Fruit fly (Drosophila melanogaster) whole organism, embryonic: Measurements from ENCODE around the gene CG33124.

Source experiments
- Asciz ChIP-seq: fragments of 200-800 bp; sonication (Bioruptor generic); optimal IDR thresholded peaks from 2 replicates; lab custom pipeline; 2017; ENCODE audit warnings: missing biosample characterization, mild to moderate bottlenecking, missing genetic modification characterization, missing genetic modification reagents
- BEAF-32 ChIP-seq: fragments of 200-800 bp; sonication (Bioruptor generic); optimal IDR thresholded peaks from 3 replicates; lab custom pipeline; 2017; ENCODE audit warnings: missing biosample characterization, missing genetic modification characterization, mild to moderate bottlenecking, moderate library complexity, missing genetic modification reagents
- CG10366 ChIP-seq: fragments of 200-800 bp; sonication (Bioruptor generic); IDR thresholded peaks from 2 replicates; pipeline ENCODE4 v1.3.6; 2022; ENCODE audit warnings: missing biosample characterization, missing genetic modification characterization
- CG10565 ChIP-seq: fragments of 200-800 bp; sonication (Bioruptor generic); optimal IDR thresholded peaks from 3 replicates; lab custom pipeline; 2016; ENCODE audit warnings: missing biosample characterization, mild to moderate bottlenecking, missing genetic modification characterization
- CG10654 ChIP-seq: fragments of 200-800 bp; sonication (Bioruptor generic); optimal IDR thresholded peaks from 2 replicates; lab custom pipeline; 2016; ENCODE audit warnings: missing biosample characterization, missing genetic modification characterization
- CG11696 ChIP-seq: fragments of 200-800 bp; sonication (Bioruptor generic); IDR thresholded peaks from 2 replicates; pipeline ENCODE4 v1.3.6; 2022; ENCODE audit warnings: missing biosample characterization, missing genetic modification characterization
- CG1233 ChIP-seq: fragments of 200-800 bp; sonication (Bioruptor generic); optimal IDR thresholded peaks from 4 replicates; lab custom pipeline; 2018; ENCODE audit warnings: missing biosample characterization, mild to moderate bottlenecking, missing genetic modification characterization
- CG12769 ChIP-seq: fragments of 200-800 bp; sonication (Bioruptor generic); optimal IDR thresholded peaks from 2 replicates; lab custom pipeline; 2019; ENCODE audit warnings: missing biosample characterization, mild to moderate bottlenecking, missing genetic modification characterization, moderate library complexity
- CG13123 ChIP-seq: fragments of 200-800 bp; sonication (Bioruptor generic); optimal IDR thresholded peaks from 2 replicates; lab custom pipeline; 2016; ENCODE audit warnings: missing biosample characterization, missing genetic modification characterization
- CG15011 ChIP-seq: fragments of 200-800 bp; sonication (Bioruptor generic); optimal IDR thresholded peaks from 3 replicates; lab custom pipeline; 2018; ENCODE audit warnings: missing biosample characterization, mild to moderate bottlenecking, missing genetic modification characterization
- CG15269 ChIP-seq: fragments of 200-800 bp; sonication (Bioruptor generic); optimal IDR thresholded peaks from 2 replicates; lab custom pipeline; 2018; ENCODE audit warnings: missing biosample characterization, mild to moderate bottlenecking, missing genetic modification characterization, moderate library complexity
- CG1602 ChIP-seq: fragments of 200-800 bp; sonication (Bioruptor generic); optimal IDR thresholded peaks from 3 replicates; lab custom pipeline; 2016; ENCODE audit warnings: missing biosample characterization, missing genetic modification characterization
- CG17361 ChIP-seq: fragments of 200-800 bp; sonication (Bioruptor generic); IDR thresholded peaks from 3 replicates; pipeline ENCODE4 v1.3.6; 2022; ENCODE audit warnings: missing biosample characterization, missing genetic modification characterization
- CG2889 ChIP-seq: fragments of 200-800 bp; sonication (Bioruptor generic); IDR thresholded peaks from 3 replicates; pipeline ENCODE4 v1.3.6; 2022; ENCODE audit warnings: missing biosample characterization, missing genetic modification characterization
- CG30020 ChIP-seq: fragments of 200-800 bp; optimal IDR thresholded peaks from 2 replicates; lab custom pipeline; 2019; ENCODE audit warnings: missing biosample characterization, mild to moderate bottlenecking, missing genetic modification characterization, moderate library complexity
- CG31224 ChIP-seq: fragments of 200-800 bp; sonication (Bioruptor generic); IDR thresholded peaks from 2 replicates; pipeline ENCODE4 v1.3.6; 2022; ENCODE audit warnings: missing biosample characterization, missing genetic modification characterization
- CG32767 ChIP-seq: fragments of 200-800 bp; sonication (Bioruptor generic); IDR thresholded peaks from 2 replicates; pipeline ENCODE4 v1.3.6; 2022; ENCODE audit warnings: missing biosample characterization, missing genetic modification characterization
- CG33213 ChIP-seq: fragments of 200-800 bp; sonication (Bioruptor generic); optimal IDR thresholded peaks from 3 replicates; lab custom pipeline; 2016; ENCODE audit warnings: missing biosample characterization, missing genetic modification characterization
- CG34422 ChIP-seq: fragments of 200-800 bp; sonication (Bioruptor generic); IDR thresholded peaks from 3 replicates; pipeline ENCODE4 v1.3.6; 2022; ENCODE audit warnings: missing biosample characterization, missing genetic modification characterization
- CG3847 ChIP-seq: fragments of 200-800 bp; sonication (Bioruptor generic); IDR thresholded peaks from 2 replicates; pipeline ENCODE4 v1.3.6; 2022; ENCODE audit warnings: missing biosample characterization, missing genetic modification characterization
- CG6813 ChIP-seq: fragments of 200-800 bp; sonication (Bioruptor generic); optimal IDR thresholded peaks from 2 replicates; lab custom pipeline; 2017; ENCODE audit warnings: missing biosample characterization, missing genetic modification characterization, mild to moderate bottlenecking, moderate library complexity, missing genetic modification reagents
- CG7786 ChIP-seq: fragments of 200-800 bp; sonication (Bioruptor generic); optimal IDR thresholded peaks from 2 replicates; lab custom pipeline; 2016; ENCODE audit warnings: missing biosample characterization, missing genetic modification characterization
- CoRest ChIP-seq: fragments of 200-800 bp; sonication (Bioruptor generic); optimal IDR thresholded peaks from 3 replicates; lab custom pipeline; 2018; ENCODE audit warnings: missing biosample characterization, mild to moderate bottlenecking, missing genetic modification characterization, moderate library complexity
- D ChIP-seq, 2 experiments: fragments of 200-800 bp in 1 of 2; fragments of >200 bp in 1 of 2; sonication (Bioruptor generic) in 1 of 2; optimal IDR thresholded peaks; 2 replicates in 1 of 2; 3 replicates in 1 of 2; lab custom pipeline; 2017; ENCODE audit warnings: mild to moderate bottlenecking in 1 of 2, missing biosample characterization in 1 of 2, missing genetic modification characterization in 1 of 2, missing genetic modification reagents in 1 of 2
- GATAe ChIP-seq: fragments of 200-800 bp; sonication (Bioruptor generic); conservative IDR thresholded peaks from 2 replicates; pipeline ENCODE4 v1.3.6; 2022; ENCODE audit warnings: missing biosample characterization, missing genetic modification characterization
- HHEX ChIP-seq: fragments of 200-800 bp; sonication (Bioruptor generic); optimal IDR thresholded peaks from 3 replicates; lab custom pipeline; 2017; ENCODE audit warnings: missing biosample characterization, mild to moderate bottlenecking, missing genetic modification characterization, missing genetic modification reagents
- Hey ChIP-seq: fragments of 200-800 bp; sonication (Bioruptor generic); optimal IDR thresholded peaks from 3 replicates; lab custom pipeline; 2018; ENCODE audit warnings: missing biosample characterization, mild to moderate bottlenecking, missing genetic modification characterization
- Lim3 ChIP-seq: fragments of 200-800 bp; sonication (Bioruptor generic); IDR thresholded peaks from 2 replicates; pipeline ENCODE4 v1.3.6; 2022; ENCODE audit warnings: missing biosample characterization, missing genetic modification characterization
- NC2β ChIP-seq: fragments of 200-800 bp; sonication (Bioruptor generic); optimal IDR thresholded peaks from 2 replicates; lab custom pipeline; 2016; ENCODE audit warnings: missing biosample characterization, missing genetic modification characterization
- Nf-YC ChIP-seq: fragments of 200-800 bp; optimal IDR thresholded peaks from 3 replicates; lab custom pipeline; 2019; ENCODE audit warnings: missing biosample characterization, mild to moderate bottlenecking, missing genetic modification characterization, moderate library complexity
- Oli ChIP-seq: fragments of 200-800 bp; sonication (Bioruptor generic); optimal IDR thresholded peaks from 2 replicates; lab custom pipeline; 2018; ENCODE audit warnings: missing biosample characterization, mild to moderate bottlenecking, missing genetic modification characterization, moderate library complexity
- Pdp1 ChIP-seq, 2 experiments: fragments of 200-800 bp; sonication (Bioruptor generic); optimal IDR thresholded peaks; 3 replicates each; lab custom pipeline; 2016; ENCODE audit warnings: missing biosample characterization in 2 of 2, missing genetic modification characterization in 2 of 2, mild to moderate bottlenecking in 1 of 2, moderate library complexity in 1 of 2
- Ptx1 ChIP-seq: fragments of 200-800 bp; sonication (Bioruptor generic); IDR thresholded peaks from 2 replicates; pipeline ENCODE4 v1.3.6; 2022; ENCODE audit warnings: missing biosample characterization, missing genetic modification characterization
- Rfx ChIP-seq: fragments of 200-800 bp; sonication (Bioruptor generic); IDR thresholded peaks from 2 replicates; pipeline ENCODE4 v1.3.6; 2022; ENCODE audit warnings: missing biosample characterization, missing genetic modification characterization
- aop ChIP-seq: fragments of 200-800 bp; sonication (Bioruptor generic); IDR thresholded peaks from 2 replicates; pipeline ENCODE4 v1.3.6; 2022; ENCODE audit warnings: missing biosample characterization, missing genetic modification characterization
- caup ChIP-seq: fragments of 200-800 bp; sonication (Bioruptor generic); optimal IDR thresholded peaks from 3 replicates; lab custom pipeline; 2017; ENCODE audit warnings: missing biosample characterization, mild to moderate bottlenecking, missing genetic modification characterization, moderate library complexity; ENCODE audit not compliant: severe bottlenecking
- dmrt11E ChIP-seq: fragments of 200-800 bp; sonication (Bioruptor generic); optimal IDR thresholded peaks from 3 replicates; lab custom pipeline; 2018; ENCODE audit warnings: missing biosample characterization, mild to moderate bottlenecking, missing genetic modification characterization, moderate library complexity
- gem ChIP-seq: fragments of 200-800 bp; sonication (Bioruptor generic); optimal IDR thresholded peaks from 2 replicates; lab custom pipeline; 2019; ENCODE audit warnings: missing biosample characterization, mild to moderate bottlenecking, missing genetic modification characterization, moderate library complexity
- gfzf ChIP-seq: fragments of 200-800 bp; sonication (Bioruptor generic); optimal IDR thresholded peaks from 2 replicates; lab custom pipeline; 2016; ENCODE audit warnings: missing biosample characterization, mild to moderate bottlenecking, missing genetic modification characterization, moderate library complexity
- luna ChIP-seq: fragments of 200-800 bp; sonication (Bioruptor generic); optimal IDR thresholded peaks from 2 replicates; lab custom pipeline; 2016; ENCODE audit warnings: missing biosample characterization, missing genetic modification characterization
- oc ChIP-seq: fragments of 200-800 bp; sonication (Bioruptor generic); optimal IDR thresholded peaks from 2 replicates; lab custom pipeline; 2018; ENCODE audit warnings: missing biosample characterization, mild to moderate bottlenecking, missing genetic modification characterization, moderate library complexity
- odd ChIP-seq: fragments of 200-800 bp; sonication (Bioruptor generic); optimal IDR thresholded peaks from 2 replicates; lab custom pipeline; 2017; ENCODE audit warnings: missing biosample characterization, mild to moderate bottlenecking, missing genetic modification characterization
- peb ChIP-seq: fragments of 200-800 bp; sonication (Bioruptor generic); IDR thresholded peaks from 2 replicates; pipeline ENCODE4 v1.3.6; 2022; ENCODE audit warnings: missing biosample characterization, missing genetic modification characterization
- pzg ChIP-seq: fragments of 200-800 bp; sonication (Bioruptor generic); optimal IDR thresholded peaks from 3 replicates; lab custom pipeline; 2018; ENCODE audit warnings: missing biosample characterization, mild to moderate bottlenecking, missing genetic modification characterization, moderate library complexity
- row ChIP-seq: fragments of 200-800 bp; sonication (Bioruptor generic); IDR thresholded peaks from 3 replicates; pipeline ENCODE4 v1.3.6; 2022; ENCODE audit warnings: missing biosample characterization, missing genetic modification characterization
- run ChIP-seq: fragments of 200-800 bp; sonication (Bioruptor generic); optimal IDR thresholded peaks from 3 replicates; lab custom pipeline; 2018; ENCODE audit warnings: missing biosample characterization, mild to moderate bottlenecking, missing genetic modification characterization
- slp2 ChIP-seq: fragments of 200-800 bp; sonication (Bioruptor generic); optimal IDR thresholded peaks from 2 replicates; lab custom pipeline; 2016; ENCODE audit warnings: missing biosample characterization, missing genetic modification characterization
- tio ChIP-seq: fragments of 200-800 bp; sonication (Bioruptor generic); optimal IDR thresholded peaks from 2 replicates; lab custom pipeline; 2017; ENCODE audit warnings: missing biosample characterization, missing genetic modification characterization, inconsistent platforms

CG33124 gene

dm6 chr2L:2177312-2177968 lies 31.5 kb downstream of the CG33124 start (continued):
- no peak for TF ChIP-seq CG12769 (tag; lab: Kevin White, UChicago)
- peak; percentile 46; the same call in 1 of the 2 replicates for TF ChIP-seq CG11696 (GFP tag; lab: Robert Waterston, UW)
- peak; percentile 54 for TF ChIP-seq CG7786
- TF ChIP-seq CG33213 (GFP tag; lab: Kevin White, UChicago): no peak
- no peak for TF ChIP-seq aop (GFP tag; lab: Robert Waterston, UW)
- TF ChIP-seq run (tag; lab: Kevin White, UChicago): peak; percentile 8
- TF ChIP-seq dmrt11E (tag; lab: Kevin White, UChicago): peak; percentile 26
- TF ChIP-seq CG1602 (GFP tag; lab: Kevin White, UChicago): peak; percentile 39
- peak; percentile 63 for TF ChIP-seq Oli
- no peak for TF ChIP-seq D (optimal IDR thresholded peaks at IDR 0.05; lab: Kevin White, UChicago)
- TF ChIP-seq D (GFP tag; optimal IDR thresholded peaks at IDR 0.05; lab: Kevin White, UChicago): peak; percentile 42
- TF ChIP-seq CG10565 (GFP tag; lab: Kevin White, UChicago): no peak
- no peak for TF ChIP-seq Hey
- TF ChIP-seq gem (tag; lab: Kevin White, UChicago): peak; percentile 74
- TF ChIP-seq Nf-YC (tag; lab: Kevin White, UChicago): no peak
- 0 out of 2 replicates have a peak, but pooled peaks have one; percentile 20 for TF ChIP-seq CG32767 (GFP tag; lab: Robert Waterston, UW)
- TF ChIP-seq CoRest (tag; lab: Kevin White, UChicago): peak; percentile 13
- TF ChIP-seq NC2β (GFP tag; lab: Kevin White, UChicago): peak; percentile 5
- peak; percentile 68 for TF ChIP-seq row
- TF ChIP-seq CG6813 (GFP tag; lab: Kevin White, UChicago): peak; percentile 50
- TF ChIP-seq CG34422 (GFP tag; lab: Robert Waterston, UW): no peak
- TF ChIP-seq odd (GFP tag; lab: Kevin White, UChicago): no peak
- peak; percentile 47 to 59 for TF ChIP-seq Pdp1 (GFP tag; optimal IDR thresholded peaks at IDR 0.05; lab: Kevin White, UChicago)
- TF ChIP-seq CG17361: peak; percentile 39; the same call in 1 of the 3 replicates
- TF ChIP-seq CG10366: no peak; the same call in 1 of the 2 replicates
- TF ChIP-seq CG3847 (GFP tag; lab: Robert Waterston, UW): 0 out of 2 replicates have a peak, but pooled peaks have one; percentile 29
- no peak for TF ChIP-seq Asciz (GFP tag; lab: Kevin White, UChicago)
- no peak for TF ChIP-seq luna (GFP tag; lab: Kevin White, UChicago)
- TF ChIP-seq Rfx (GFP tag; lab: Robert Waterston, UW): peak; percentile 62; the same call in 1 of the 2 replicates
- 0 out of 2 replicates have a peak, but pooled peaks have one; percentile 27 for TF ChIP-seq peb
- TF ChIP-seq CG10654 (GFP tag; lab: Kevin White, UChicago): peak; percentile 34
- TF ChIP-seq gfzf (GFP tag; lab: Kevin White, UChicago): no peak
- no peak for TF ChIP-seq BEAF-32 (GFP tag; lab: Kevin White, UChicago)
- peak; percentile 32 for TF ChIP-seq caup
- TF ChIP-seq Ptx1: peak; percentile 32; the same call in 1 of the 2 replicates
- TF ChIP-seq CG13123 (GFP tag; lab: Kevin White, UChicago): peak; percentile 1
- no peak for TF ChIP-seq slp2 (GFP tag; lab: Kevin White, UChicago)
- no peak for TF ChIP-seq CG30020 (tag; lab: Kevin White, UChicago)
- no peak for TF ChIP-seq CG15011 (GFP tag; lab: Kevin White, UChicago)
- no peak for TF ChIP-seq CG31224 (GFP tag; lab: Robert Waterston, UW)
- TF ChIP-seq pzg (GFP tag; lab: Kevin White, UChicago): no peak
- TF ChIP-seq oc (tag; lab: Kevin White, UChicago): no peak
- TF ChIP-seq tio: peak; percentile 45
- TF ChIP-seq HHEX: peak; percentile 44
- TF ChIP-seq Lim3 (GFP tag; lab: Robert Waterston, UW): no peak
- TF ChIP-seq CG2889 (GFP tag; lab: Robert Waterston, UW): no peak
- no peak for TF ChIP-seq GATAe (GFP tag; lab: Robert Waterston, UW)
- peak; percentile 39 for TF ChIP-seq CG15269 (tag; lab: Kevin White, UChicago)
- no peak for TF ChIP-seq CG1233 (GFP tag; lab: Kevin White, UChicago)
